Worm (Caenorhabditis elegans) whole organism, L2 larva: ENCODE results near the gene srh-211.

Source experiments
- blmp-1 ChIP-seq: sonication (generic microtip); optimal IDR thresholded peaks from 2 replicates; lab custom pipeline; 2017; ENCODE audit warnings: missing genetic modification characterization, mild to moderate bottlenecking, missing compliant biosample characterization, antibody characterized with exemption, moderate library complexity; ENCODE audit not compliant: insufficient read depth
- egl-27 ChIP-seq: sonication (generic microtip); optimal IDR thresholded peaks from 3 replicates; lab custom pipeline; 2017; ENCODE audit warnings: missing biosample characterization, missing genetic modification reagents, missing genetic modification characterization
- elt-1 ChIP-seq: fragments of 150-350 bp; optimal IDR thresholded peaks from 2 replicates; lab custom pipeline; 2014; ENCODE audit warnings: missing biosample characterization, missing genetic modification characterization
- fos-1 ChIP-seq: fragments of 150-350 bp; optimal IDR thresholded peaks from 2 replicates; lab custom pipeline; 2014; ENCODE audit warnings: missing biosample characterization, missing genetic modification characterization
- snpc-4 ChIP-seq: fragments of 150-350 bp; optimal IDR thresholded peaks from 2 replicates; lab custom pipeline; 2014; ENCODE audit warnings: missing biosample characterization, missing genetic modification characterization
- ztf-1 ChIP-seq: fragments of 200-800 bp; sonication (Bioruptor generic); conservative IDR thresholded peaks from 2 replicates; pipeline ENCODE4 v1.3.6; 2022; ENCODE audit warnings: missing genetic modification characterization, missing compliant biosample characterization
- ztf-11 ChIP-seq: sonication (generic microtip); optimal IDR thresholded peaks from 2 replicates; lab custom pipeline; 2017; ENCODE audit warnings: missing biosample characterization, missing genetic modification characterization

DNA sequence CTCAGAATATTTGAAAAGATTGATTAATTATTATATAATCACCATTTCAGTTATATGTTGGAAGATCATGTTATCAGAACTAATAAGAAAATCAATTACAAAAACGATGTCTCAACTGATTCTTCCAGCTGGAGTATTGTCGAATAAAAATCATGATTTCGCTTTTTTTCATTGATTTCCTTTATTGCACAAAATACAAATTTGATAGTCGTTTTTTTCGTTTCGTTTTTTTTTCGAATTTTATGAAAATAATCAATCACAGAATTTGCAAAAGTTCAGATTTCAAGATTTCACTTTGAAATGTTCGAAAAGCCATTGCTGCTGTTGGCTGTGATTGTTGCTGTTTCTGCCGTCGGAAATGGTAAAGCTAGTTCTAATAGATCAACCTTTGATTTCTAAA, 45.4 kb downstream of the srh-211 start, which contains the start of gene C49G7.13:
- no peak for TF ChIP-seq blmp-1 (tag; lab: Kevin White, UChicago)
- TF ChIP-seq fos-1 = no peak
- no peak for TF ChIP-seq ztf-1
- no peak for TF ChIP-seq elt-1 (tag; lab: Kevin White, UChicago)
- TF ChIP-seq snpc-4 (tag; lab: Kevin White, UChicago) = no peak
- TF ChIP-seq ztf-11 (tag; lab: Kevin White, UChicago) = no peak
- TF ChIP-seq egl-27 (tag; lab: Kevin White, UChicago) = no peak
